Worm (Caenorhabditis elegans): ENCODE results near the gene T27E9.2.

The T27E9.2 gene

DNA sequence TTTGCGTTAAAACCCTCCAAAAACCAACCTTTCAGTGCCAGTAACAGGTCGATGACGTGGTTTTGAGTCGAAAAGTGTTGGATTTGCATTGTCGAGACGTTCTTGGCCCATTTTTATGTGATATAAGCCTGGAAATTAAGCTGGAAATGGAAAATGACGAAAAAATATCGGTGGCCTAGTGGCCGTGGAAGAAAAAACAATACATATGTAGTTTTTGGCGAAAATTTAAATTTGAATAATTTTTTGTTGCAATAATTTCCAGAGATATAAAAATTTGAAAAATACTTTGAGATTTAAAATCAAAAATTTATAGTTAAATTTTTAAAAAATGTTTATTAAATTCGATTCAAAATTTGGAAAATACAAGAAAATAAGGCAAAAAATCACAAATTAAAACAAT lies 23.0 kb downstream of the T27E9.2 start, which contains the start of gene ciao-2B (continued):
- TF ChIP-seq unc-62 (GFP tag; optimal IDR thresholded peaks at IDR 0.05) (no peak), nhr-20 (tag; optimal IDR thresholded peaks at IDR 0.05) (no peak), efl-3 (GFP tag; optimal IDR thresholded peaks at IDR 0.05) (no peak), zip-4 (GFP tag; optimal IDR thresholded peaks at IDR 0.05) (no peak), blmp-1 (tag; optimal IDR thresholded peaks at IDR 0.05) (no peak)

DNA sequence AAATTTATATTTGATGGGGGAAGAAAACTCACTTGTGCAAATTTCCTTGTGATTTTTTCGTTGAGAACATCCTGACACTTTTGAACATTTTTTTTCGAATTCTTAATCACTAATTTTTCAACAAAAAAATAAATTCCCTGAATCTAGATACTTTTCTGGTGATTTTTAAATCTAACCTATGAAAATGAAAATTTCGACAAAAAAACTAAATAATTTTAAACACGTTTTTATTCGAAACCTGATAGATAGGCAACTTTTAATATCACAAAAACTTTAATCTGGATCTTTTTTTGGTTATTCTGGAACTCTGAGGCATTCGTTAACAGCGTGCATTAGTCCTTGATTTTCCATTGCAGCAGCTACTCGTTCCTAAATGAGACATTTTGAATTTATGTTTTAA lies 25.5 kb downstream of the T27E9.2 start, which contains the start of gene F45G2.9:
F45G2.9 (minus strand) TSS at position 101 of the 400 bp plus-strand sequence.
- no peak for TF ChIP-seq tbx-2 (tag; optimal IDR thresholded peaks at IDR 0.05)
- TF ChIP-seq nhr-12 (tag; optimal IDR thresholded peaks at IDR 0.05) = no peak
- no peak for TF ChIP-seq lin-14 (GFP tag; optimal IDR thresholded peaks at IDR 0.05)
- no peak for TF ChIP-seq egl-13 (tag; optimal IDR thresholded peaks at IDR 0.05)
- no peak for TF ChIP-seq C34B4.2 (tag; optimal IDR thresholded peaks at IDR 0.05)
- no peak for TF ChIP-seq nhr-90 (tag; optimal IDR thresholded peaks at IDR 0.05; ENCODE audit: poor library complexity)
- TF ChIP-seq sup-37 (GFP tag; optimal IDR thresholded peaks at IDR 0.05) = no peak
- no peak for TF ChIP-seq irx-1 (tag; optimal IDR thresholded peaks at IDR 0.05)
- TF ChIP-seq snpc-4 (tag; optimal IDR thresholded peaks at IDR 0.05) = no peak
- TF ChIP-seq unc-130 (tag; optimal IDR thresholded peaks at IDR 0.05) = no peak
- TF ChIP-seq elt-2 (tag; optimal IDR thresholded peaks at IDR 0.05) = no peak
- TF ChIP-seq zip-4 (GFP tag; optimal IDR thresholded peaks at IDR 0.05) = no peak
- no peak for TF ChIP-seq ztf-11 (tag; optimal IDR thresholded peaks at IDR 0.05)
- TF ChIP-seq mef-2 (tag; optimal IDR thresholded peaks at IDR 0.05) = no peak
- no peak for TF ChIP-seq rnt-1 (tag; optimal IDR thresholded peaks at IDR 0.05)
- TF ChIP-seq nhr-20 (tag; optimal IDR thresholded peaks at IDR 0.05) = no peak
- TF ChIP-seq ces-1 (GFP tag; optimal IDR thresholded peaks at IDR 0.05) = no peak

DNA sequence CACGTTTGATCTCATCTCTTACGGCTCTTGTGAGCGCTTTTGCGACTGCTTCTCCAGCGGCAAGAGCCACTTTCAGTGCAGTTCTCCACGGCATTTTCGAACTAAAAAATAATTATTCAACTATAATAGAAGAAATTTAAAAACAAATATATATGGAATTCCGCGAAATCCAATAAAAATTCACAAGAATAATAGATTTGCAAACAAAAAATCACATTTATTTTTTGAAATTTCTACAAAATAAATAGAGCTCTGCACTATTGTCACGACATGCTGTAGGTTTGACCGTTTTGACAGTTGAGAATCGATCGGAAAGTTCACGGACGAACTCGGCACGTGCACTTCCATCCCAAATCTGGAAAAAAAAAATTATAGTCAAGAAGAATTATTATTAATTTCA lies 26.8 kb downstream of the T27E9.2 start, which contains the start of gene F45G2.8:
F45G2.8 (minus strand) TSS at position 101 of the 400 bp plus-strand sequence.
- TF ChIP-seq mdl-1 (tag; optimal IDR thresholded peaks at IDR 0.05) (no peak), rnt-1 (tag; optimal IDR thresholded peaks at IDR 0.05) (no peak), dsc-1 (tag; optimal IDR thresholded peaks at IDR 0.05) (no peak)

DNA sequence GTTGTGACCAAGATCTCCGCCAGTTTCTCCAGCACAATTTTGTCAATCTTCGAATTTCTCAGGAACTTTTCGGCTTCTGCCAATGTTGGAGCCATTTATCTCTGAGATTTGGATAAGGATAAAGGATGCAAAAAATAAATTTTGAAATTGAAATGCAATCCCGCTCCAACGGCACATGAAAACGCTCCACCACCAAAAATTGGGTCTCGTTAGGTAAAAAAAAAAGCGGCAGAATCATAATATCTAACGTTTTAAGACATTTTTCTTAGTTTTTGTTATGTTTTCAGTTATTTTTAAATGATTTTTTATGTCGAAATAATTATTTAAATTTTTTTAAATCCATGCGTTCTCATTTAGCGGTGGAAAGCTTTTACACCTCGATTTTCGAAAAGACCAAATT lies 28.0 kb downstream of the T27E9.2 start, which contains the start of gene F45G2.7:
F45G2.7 (minus strand) TSS at position 101 of the 400 bp plus-strand sequence.
- no peak for TF ChIP-seq C34B4.2 (tag; optimal IDR thresholded peaks at IDR 0.05)
- no peak for TF ChIP-seq C16A3.4 (tag; optimal IDR thresholded peaks at IDR 0.05)
- TF ChIP-seq Y116A8C.19 (tag; optimal IDR thresholded peaks at IDR 0.05; ENCODE audit: borderline replicate concordance) = no peak
- no peak for TF ChIP-seq unc-98 (GFP tag; IDR thresholded peaks at IDR 0.05)
- TF ChIP-seq aly-2 (tag; optimal IDR thresholded peaks at IDR 0.05) = no peak
- no peak for TF ChIP-seq irx-1 (tag; optimal IDR thresholded peaks at IDR 0.05)
- no peak for TF ChIP-seq nhr-20 (tag; optimal IDR thresholded peaks at IDR 0.05)
- TF ChIP-seq blmp-1 (tag; optimal IDR thresholded peaks at IDR 0.05) = no peak
- TF ChIP-seq nhr-77 (tag; optimal IDR thresholded peaks at IDR 0.05) = no peak
- no peak for TF ChIP-seq nhr-71 (tag; optimal IDR thresholded peaks at IDR 0.05)

DNA sequence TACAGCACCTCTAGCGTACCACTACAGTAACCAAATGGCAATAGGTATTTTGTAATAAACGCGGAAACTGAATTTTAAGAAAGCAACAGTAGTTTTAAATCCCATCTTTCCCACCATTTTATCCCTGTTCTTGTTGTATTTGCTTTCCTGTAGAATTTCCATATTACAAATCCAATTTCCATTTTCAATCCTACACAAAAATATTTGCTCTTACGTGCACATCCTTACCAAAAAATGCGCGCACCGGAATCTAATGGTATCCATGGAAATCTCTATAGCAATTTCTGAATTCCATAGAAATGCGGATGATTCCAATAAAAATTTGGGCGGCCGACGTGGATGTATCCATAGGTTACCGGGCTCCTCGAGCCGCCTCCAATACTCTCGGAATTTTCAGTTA lies 32.2 kb downstream of the T27E9.2 start, which contains the start of gene trf-1:
trf-1 (plus strand) TSS at position 301 of the 400 bp plus-strand sequence.
- TF ChIP-seq grh-1 (GFP tag; IDR thresholded peaks at IDR 0.05) (no peak), unc-30 (tag; optimal IDR thresholded peaks at IDR 0.05) (no peak), lin-13 (GFP tag; optimal IDR thresholded peaks at IDR 0.05) (no peak), unc-62 (GFP tag; optimal IDR thresholded peaks at IDR 0.05) (no peak)

DNA sequence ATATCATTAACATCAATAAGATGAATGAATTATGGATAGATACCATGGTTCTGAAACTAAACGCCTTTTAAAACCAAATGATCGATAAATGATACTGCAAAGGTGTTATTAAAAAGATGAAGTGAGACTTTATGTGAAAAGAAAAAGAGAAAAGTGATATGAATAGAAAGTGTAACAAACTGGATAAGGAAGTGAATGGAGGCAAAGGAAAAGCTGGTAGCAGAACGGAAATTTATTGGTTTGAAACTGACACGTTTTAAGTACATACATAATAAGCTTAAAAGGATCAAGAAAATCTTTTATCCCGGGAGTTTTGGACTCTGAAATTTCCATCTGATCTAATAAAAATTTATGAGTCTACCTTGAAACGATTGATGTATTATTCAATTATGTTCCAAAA lies 32.7 kb downstream of the T27E9.2 start, which contains the start of gene bli-5:
bli-5 (minus strand) TSS at position 101 of the 400 bp plus-strand sequence.
- no peak for TF ChIP-seq hlh-17 (GFP tag; optimal IDR thresholded peaks at IDR 0.05; ENCODE audit: borderline replicate concordance)
